Worm (Caenorhabditis elegans): ENCODE data around the gene fbxb-92.

The fbxb-92 gene

DNA sequence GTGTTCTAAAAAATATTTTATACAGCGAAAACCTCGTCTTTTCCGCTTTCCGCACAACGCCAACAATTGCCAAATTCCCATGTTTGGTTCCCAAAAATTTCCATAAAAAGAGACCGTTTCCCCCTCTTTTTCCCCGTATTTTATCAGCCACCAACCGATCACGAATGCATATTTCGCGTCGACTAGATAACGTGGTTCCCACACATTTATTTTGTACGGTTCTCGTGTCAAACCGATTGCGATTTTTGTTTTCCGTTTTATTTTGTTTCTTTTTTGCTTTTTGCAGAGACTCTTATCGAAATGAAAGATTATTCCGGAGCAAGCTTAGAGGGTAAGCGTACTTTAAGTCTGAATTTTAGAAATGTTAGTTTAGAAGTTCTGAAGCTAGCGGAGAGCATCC is 26.3 kb downstream of the fbxb-92 start, which contains the start of gene C46E10.3:
TSS of gene C46E10.3 (plus strand) at position 301 of the 400 bp plus-strand sequence.
- TF ChIP-seq tbx-2 (tag; optimal IDR thresholded peaks at IDR 0.05) (no peak), lin-39 (tag; optimal IDR thresholded peaks at IDR 0.05) (no peak), nfya-1 (tag; optimal IDR thresholded peaks at IDR 0.05; ENCODE audit: insufficient read depth) (no peak), nhr-67 (tag; optimal IDR thresholded peaks at IDR 0.05) (no peak), ZK546.5 (tag; optimal IDR thresholded peaks at IDR 0.05) (no peak), aly-2 (tag; optimal IDR thresholded peaks at IDR 0.05) (no peak), ceh-28 (tag; optimal IDR thresholded peaks at IDR 0.05) (no peak), elt-3 (tag; optimal IDR thresholded peaks at IDR 0.05) (no peak)

DNA sequence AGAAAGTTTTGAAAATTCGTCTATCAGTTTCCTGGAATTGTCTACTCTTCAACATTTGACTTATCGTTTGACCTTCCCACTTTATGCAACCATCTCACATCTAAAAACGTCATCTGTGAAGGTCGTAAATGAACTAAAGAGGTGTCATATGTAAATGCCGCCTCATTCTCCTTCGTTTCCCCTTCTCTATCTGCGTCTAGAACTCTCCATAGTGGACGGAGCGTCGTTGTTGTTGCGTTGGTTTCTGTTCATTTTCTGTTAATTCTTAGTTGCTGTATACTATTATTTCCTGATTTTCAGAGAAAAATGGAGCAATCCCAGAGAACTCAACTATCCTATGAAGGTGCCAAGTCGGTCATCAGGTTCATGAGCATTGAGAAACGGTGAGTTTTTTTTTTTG is 30.3 kb downstream of the fbxb-92 start, which contains the start of gene fbxc-52:
TSS of gene fbxc-52 (plus strand) at position 301 of the 400 bp plus-strand sequence.
- TF ChIP-seq pqm-1 (tag; optimal IDR thresholded peaks at IDR 0.05): no peak
- peak; percentile 45 for TF ChIP-seq nhr-25 (tag; optimal IDR thresholded peaks at IDR 0.05)

DNA sequence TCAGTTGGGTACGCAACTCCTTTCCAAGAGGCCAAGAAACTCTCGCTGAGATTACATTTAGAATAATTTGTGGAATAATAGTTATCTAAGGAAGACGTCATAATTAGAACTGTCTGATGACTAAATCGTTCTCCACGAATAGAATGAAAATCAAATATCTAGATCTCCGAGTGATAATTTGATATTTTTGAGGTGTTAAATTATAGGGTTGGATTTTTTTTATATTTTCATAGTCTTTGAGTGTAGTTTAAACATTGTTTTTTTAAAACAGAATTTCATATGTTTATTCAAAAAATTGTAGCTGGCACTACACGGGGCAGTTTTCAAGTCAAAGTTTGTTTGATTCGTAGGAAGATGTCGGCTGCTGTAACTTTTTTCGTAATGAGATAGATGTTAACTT is 30.9 kb downstream of the fbxb-92 start, which contains the start of gene srh-99:
TSS of gene srh-99 (minus strand) at position 101 of the 400 bp plus-strand sequence.
- TF ChIP-seq tbx-2 (tag; optimal IDR thresholded peaks at IDR 0.05): no peak
- no peak for TF ChIP-seq nhr-12 (tag; optimal IDR thresholded peaks at IDR 0.05)
- no peak for TF ChIP-seq elt-2 (tag; optimal IDR thresholded peaks at IDR 0.05)
- no peak for TF ChIP-seq ceh-16 (tag; optimal IDR thresholded peaks at IDR 0.05)
- TF ChIP-seq nhr-28 (tag; optimal IDR thresholded peaks at IDR 0.05): no peak
- TF ChIP-seq ceh-28 (tag; optimal IDR thresholded peaks at IDR 0.05): no peak
- no peak for TF ChIP-seq nhr-67 (tag; optimal IDR thresholded peaks at IDR 0.05)
- no peak for TF ChIP-seq nhr-43 (tag; optimal IDR thresholded peaks at IDR 0.05; ENCODE audit: poor library complexity, severe bottlenecking)
- no peak for TF ChIP-seq eor-1 (tag; optimal IDR thresholded peaks at IDR 0.05)
- no peak for TF ChIP-seq daf-12 (tag; optimal IDR thresholded peaks at IDR 0.05)
- no peak for TF ChIP-seq ZK546.5 (tag; optimal IDR thresholded peaks at IDR 0.05)
- no peak for TF ChIP-seq snpc-4 (tag; optimal IDR thresholded peaks at IDR 0.05)
- no peak for TF ChIP-seq egl-5 (tag; optimal IDR thresholded peaks at IDR 0.05)
- TF ChIP-seq hmg-11 (tag; optimal IDR thresholded peaks at IDR 0.05): no peak

DNA sequence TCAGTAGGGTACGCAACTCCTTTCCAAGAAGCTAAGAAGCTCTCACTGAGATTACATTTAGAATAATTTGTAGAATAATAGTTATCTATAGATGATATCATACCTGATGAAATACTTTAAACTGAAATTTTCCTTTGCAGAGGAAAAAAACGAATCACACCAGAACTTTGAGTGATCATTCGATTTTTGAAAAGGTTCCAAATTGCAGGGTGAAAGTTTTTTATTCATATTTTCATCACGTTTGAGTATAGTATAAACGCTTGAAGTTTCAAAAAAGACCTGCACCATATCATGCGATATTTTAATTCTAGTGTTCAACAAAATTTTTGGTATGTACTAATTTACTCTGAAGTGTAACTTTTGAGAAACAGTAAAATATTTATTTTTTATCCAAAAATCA is 32.7 kb downstream of the fbxb-92 start, which contains the start of gene srh-100:
TSS of gene srh-100 (minus strand) at position 101 of the 400 bp plus-strand sequence.
- TF ChIP-seq fkh-10 (GFP tag; optimal IDR thresholded peaks at IDR 0.05) (no peak), nfya-1 (tag; optimal IDR thresholded peaks at IDR 0.05; ENCODE audit: insufficient read depth) (no peak), hmg-11 (tag; optimal IDR thresholded peaks at IDR 0.05) (no peak), skn-1 (tag; optimal IDR thresholded peaks at IDR 0.05) (no peak), nhr-77 (tag; optimal IDR thresholded peaks at IDR 0.05) (no peak), fos-1 (tag; optimal IDR thresholded peaks at IDR 0.05) (no peak), nhr-237 (tag; optimal IDR thresholded peaks at IDR 0.05) (no peak), aly-2 (tag; optimal IDR thresholded peaks at IDR 0.05) (no peak), nhr-25 (tag; optimal IDR thresholded peaks at IDR 0.05) (no peak), ama-1 (optimal IDR thresholded peaks at IDR 0.05) (no peak), egl-27 (tag; optimal IDR thresholded peaks at IDR 0.05) (no peak), ZK546.5 (tag; optimal IDR thresholded peaks at IDR 0.05) (no peak)

DNA sequence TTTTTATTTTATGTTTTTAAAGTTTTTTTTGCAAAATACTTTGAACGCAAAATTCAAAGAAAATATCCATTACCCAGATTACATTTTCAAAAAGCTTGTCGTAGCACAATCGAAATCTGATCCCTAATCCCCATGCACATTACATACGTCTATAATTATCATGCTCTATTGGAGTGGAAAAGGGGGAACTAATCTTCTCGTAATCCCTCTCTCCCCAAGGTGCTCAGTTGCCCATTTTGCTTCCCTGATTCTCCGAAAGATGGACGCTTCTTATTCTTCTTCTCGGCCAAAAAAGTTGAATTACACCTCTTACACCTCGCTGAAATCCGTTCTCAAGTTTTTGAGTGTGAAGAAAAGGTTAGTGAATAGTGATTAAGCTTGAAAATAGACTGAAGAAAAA is 36.3 kb downstream of the fbxb-92 start, which contains the start of gene fbxc-53:
TSS of gene fbxc-53 (plus strand) at position 245 of the 400 bp plus-strand sequence.
- TF ChIP-seq zag-1 (tag; optimal IDR thresholded peaks at IDR 0.05) (no peak), nhr-43 (tag; optimal IDR thresholded peaks at IDR 0.05; ENCODE audit: poor library complexity, severe bottlenecking) (no peak), ZK546.5 (tag; optimal IDR thresholded peaks at IDR 0.05) (no peak)

DNA sequence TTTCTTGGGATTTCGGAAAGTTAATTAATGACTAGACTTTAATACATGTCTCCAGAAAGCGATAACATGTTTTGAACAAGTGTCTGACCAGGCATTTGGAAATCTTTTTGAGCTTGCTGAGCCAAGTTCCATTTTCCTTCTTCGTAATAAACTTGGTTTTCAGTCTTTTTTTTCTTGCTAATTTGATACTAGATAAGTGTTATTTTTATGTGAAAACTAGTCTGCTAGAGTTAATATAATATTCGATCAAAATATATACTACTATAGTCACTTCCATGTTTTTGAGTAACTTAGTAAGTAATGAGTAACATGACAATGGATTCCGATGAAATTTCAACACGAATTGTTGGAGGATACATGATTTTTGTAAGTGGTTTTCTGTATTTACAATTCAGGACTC is 38.0 kb downstream of the fbxb-92 start, which contains the start of gene srx-110:
TSS of gene srx-110 (plus strand) at position 301 of the 400 bp plus-strand sequence.
- no peak for TF ChIP-seq mml-1 (tag; optimal IDR thresholded peaks at IDR 0.05)
- no peak for TF ChIP-seq unc-39 (tag; optimal IDR thresholded peaks at IDR 0.05)
- TF ChIP-seq aly-2 (tag; optimal IDR thresholded peaks at IDR 0.05): no peak
- TF ChIP-seq elt-3 (tag; optimal IDR thresholded peaks at IDR 0.05): no peak
- no peak for TF ChIP-seq lin-15B (tag; optimal IDR thresholded peaks at IDR 0.05)
- no peak for TF ChIP-seq nhr-43 (tag; optimal IDR thresholded peaks at IDR 0.05; ENCODE audit: poor library complexity, severe bottlenecking)
- no peak for TF ChIP-seq eor-1 (tag; optimal IDR thresholded peaks at IDR 0.05)
- TF ChIP-seq R02D3.7 (tag; optimal IDR thresholded peaks at IDR 0.05): no peak
- TF ChIP-seq ceh-28 (tag; optimal IDR thresholded peaks at IDR 0.05): no peak
- TF ChIP-seq nhr-67 (tag; optimal IDR thresholded peaks at IDR 0.05): no peak
- no peak for TF ChIP-seq ztf-11 (tag; optimal IDR thresholded peaks at IDR 0.05)
- TF ChIP-seq unc-62 (GFP tag; optimal IDR thresholded peaks at IDR 0.05): no peak
- TF ChIP-seq nhr-77 (tag; optimal IDR thresholded peaks at IDR 0.05): no peak
- no peak for TF ChIP-seq pha-4 (tag; optimal IDR thresholded peaks at IDR 0.05)
- TF ChIP-seq nhr-23 (tag; optimal IDR thresholded peaks at IDR 0.05): no peak
- no peak for TF ChIP-seq elt-2 (tag; optimal IDR thresholded peaks at IDR 0.05)
- TF ChIP-seq sea-2 (GFP tag; optimal IDR thresholded peaks at IDR 0.05): no peak
- no peak for TF ChIP-seq nfya-1 (tag; optimal IDR thresholded peaks at IDR 0.05; ENCODE audit: insufficient read depth)
